Fruit fly (Drosophila melanogaster) whole organism, embryonic: ENCODE measurements around the gene Rrp47.

Experiments used
- Atf3 ChIP-seq: fragments of 200-800 bp; sonication (Bioruptor generic); optimal IDR thresholded peaks from 3 replicates; lab custom pipeline; 2016; ENCODE audit warnings: missing biosample characterization, missing genetic modification characterization
- Bteb2 ChIP-seq: fragments of 200-800 bp; sonication (Bioruptor generic); optimal IDR thresholded peaks from 2 replicates; lab custom pipeline; 2016; ENCODE audit warnings: missing biosample characterization, missing genetic modification characterization
- CG11093 ChIP-seq: fragments of 200-800 bp; sonication (Bioruptor generic); IDR thresholded peaks from 3 replicates; pipeline ENCODE4 v1.3.6; 2022; ENCODE audit warnings: missing biosample characterization, missing genetic modification characterization
- CG11398 ChIP-seq: fragments of 200-800 bp; sonication (Bioruptor generic); optimal IDR thresholded peaks from 2 replicates; lab custom pipeline; 2016; ENCODE audit warnings: missing biosample characterization, missing genetic modification characterization
- CG12659 ChIP-seq: fragments of 200-800 bp; sonication (Bioruptor generic); optimal IDR thresholded peaks from 3 replicates; lab custom pipeline; 2017; ENCODE audit warnings: mild to moderate bottlenecking, missing biosample characterization, missing genetic modification reagents, missing genetic modification characterization
- CG13287 ChIP-seq: fragments of 200-800 bp; sonication (Bioruptor generic); IDR thresholded peaks from 2 replicates; pipeline ENCODE4 v1.3.6; 2022; ENCODE audit warnings: missing biosample characterization, missing genetic modification characterization; ENCODE audit not compliant: partially characterized antibody
- CG14667 ChIP-seq: fragments of 200-800 bp; sonication (Bioruptor generic); IDR thresholded peaks from 2 replicates; pipeline ENCODE4 v1.3.6; 2022; ENCODE audit warnings: missing biosample characterization, missing genetic modification characterization
- CG15011 ChIP-seq: fragments of 200-800 bp; sonication (Bioruptor generic); optimal IDR thresholded peaks from 3 replicates; lab custom pipeline; 2018; ENCODE audit warnings: missing biosample characterization, mild to moderate bottlenecking, missing genetic modification characterization
- CG15601 ChIP-seq: fragments of 200-800 bp; sonication (Bioruptor generic); optimal IDR thresholded peaks from 3 replicates; lab custom pipeline; 2019; ENCODE audit warnings: missing biosample characterization, mild to moderate bottlenecking, missing genetic modification characterization, moderate library complexity
- CG15696 ChIP-seq: fragments of 200-800 bp; sonication (Bioruptor generic); optimal IDR thresholded peaks from 2 replicates; lab custom pipeline; 2019; ENCODE audit warnings: missing biosample characterization, mild to moderate bottlenecking, missing genetic modification characterization, moderate library complexity
- CG16813 ChIP-seq: fragments of 200-800 bp; sonication (Bioruptor generic); IDR thresholded peaks from 3 replicates; pipeline ENCODE4 v1.3.6; 2022; ENCODE audit warnings: missing biosample characterization, missing genetic modification characterization; ENCODE audit not compliant: partially characterized antibody
- CG1792 ChIP-seq: fragments of 200-800 bp; sonication (Bioruptor generic); optimal IDR thresholded peaks from 2 replicates; lab custom pipeline; 2016; ENCODE audit warnings: missing biosample characterization, missing genetic modification characterization
- CG2116 ChIP-seq: fragments of 200-800 bp; sonication (Bioruptor generic); optimal IDR thresholded peaks from 3 replicates; lab custom pipeline; 2018; ENCODE audit warnings: missing biosample characterization, mild to moderate bottlenecking, missing genetic modification characterization
- CG3163 ChIP-seq: fragments of 200-800 bp; sonication (Bioruptor generic); optimal IDR thresholded peaks from 3 replicates; lab custom pipeline; 2016; ENCODE audit warnings: missing biosample characterization, missing genetic modification characterization
- CG32772 ChIP-seq: fragments of 200-800 bp; sonication (Bioruptor generic); IDR thresholded peaks from 2 replicates; pipeline ENCODE4 v1.3.6; 2022; ENCODE audit warnings: missing biosample characterization, missing genetic modification characterization
- CG3281 ChIP-seq: fragments of 200-800 bp; sonication (Bioruptor generic); optimal IDR thresholded peaks from 3 replicates; lab custom pipeline; 2017; ENCODE audit warnings: missing biosample characterization, mild to moderate bottlenecking, missing genetic modification characterization
- CG4328 ChIP-seq: fragments of 200-800 bp; sonication (Bioruptor generic); optimal IDR thresholded peaks from 3 replicates; lab custom pipeline; 2017; ENCODE audit warnings: missing biosample characterization, missing genetic modification reagents, missing genetic modification characterization
- CG4617 ChIP-seq: fragments of 200-800 bp; sonication (Bioruptor generic); optimal IDR thresholded peaks from 3 replicates; lab custom pipeline; 2016; ENCODE audit warnings: missing biosample characterization, missing genetic modification characterization, borderline replicate concordance
- CG4854 ChIP-seq: fragments of 200-800 bp; sonication (Bioruptor generic); optimal IDR thresholded peaks from 2 replicates; lab custom pipeline; 2016; ENCODE audit warnings: missing biosample characterization, missing genetic modification characterization, inconsistent platforms
- CG5245 ChIP-seq: fragments of 200-800 bp; sonication (Bioruptor generic); optimal IDR thresholded peaks from 3 replicates; lab custom pipeline; 2016; ENCODE audit warnings: missing biosample characterization, missing genetic modification characterization
- CG6654 ChIP-seq: fragments of 200-800 bp; sonication (Bioruptor generic); optimal IDR thresholded peaks from 2 replicates; lab custom pipeline; 2017; ENCODE audit warnings: missing biosample characterization, mild to moderate bottlenecking, missing genetic modification characterization
- CG6791 ChIP-seq: fragments of 200-800 bp; sonication (Bioruptor generic); IDR thresholded peaks from 3 replicates; pipeline ENCODE4 v1.3.6; 2022; ENCODE audit warnings: missing biosample characterization, missing genetic modification characterization; ENCODE audit not compliant: partially characterized antibody
- CG8359 ChIP-seq: fragments of 200-800 bp; sonication (Bioruptor generic); optimal IDR thresholded peaks from 2 replicates; lab custom pipeline; 2017; ENCODE audit warnings: missing biosample characterization, mild to moderate bottlenecking, missing genetic modification characterization, borderline replicate concordance
- CG8478 ChIP-seq: fragments of >200 bp; optimal IDR thresholded peaks from 2 replicates; lab custom pipeline; 2018
- CHES-1-like ChIP-seq: fragments of 200-800 bp; sonication (Bioruptor generic); optimal IDR thresholded peaks from 2 replicates; lab custom pipeline; 2016; ENCODE audit warnings: missing biosample characterization, missing genetic modification characterization
- Dbx ChIP-seq: fragments of 200-800 bp; sonication (Bioruptor generic); IDR thresholded peaks from 3 replicates; pipeline ENCODE4 v1.3.6; 2022; ENCODE audit warnings: missing biosample characterization, missing genetic modification characterization
- E2f1 ChIP-seq: fragments of 200-800 bp; sonication (Bioruptor generic); IDR thresholded peaks from 2 replicates; pipeline ENCODE4 v1.3.6; 2022; ENCODE audit warnings: missing biosample characterization, missing genetic modification characterization
- Med ChIP-seq: fragments of 200-800 bp; sonication (Bioruptor generic); peaks from one replicate; lab custom pipeline; 2016; ENCODE audit warnings: missing biosample characterization, missing genetic modification characterization, mild to moderate bottlenecking, inconsistent platforms, moderate library complexity
- Nf-YB ChIP-seq: fragments of 200-800 bp; sonication (Bioruptor generic); optimal IDR thresholded peaks from 3 replicates; lab custom pipeline; 2019; ENCODE audit warnings: missing biosample characterization, mild to moderate bottlenecking, missing genetic modification characterization, moderate library complexity
- Scr ChIP-seq: fragments of 200-800 bp; sonication (Bioruptor generic); IDR thresholded peaks from 2 replicates; pipeline ENCODE4 v1.3.6; 2022; ENCODE audit warnings: missing biosample characterization, missing genetic modification characterization; ENCODE audit not compliant: partially characterized antibody
- Sin3A ChIP-seq: fragments of >200 bp; optimal IDR thresholded peaks from 2 replicates; lab custom pipeline; 2018
- Usf ChIP-seq: fragments of 200-800 bp; sonication (Bioruptor generic); optimal IDR thresholded peaks from 2 replicates; lab custom pipeline; 2017; ENCODE audit warnings: missing genotype, missing biosample characterization, missing genetic modification characterization
- ac ChIP-seq: fragments of 200-800 bp; sonication (Bioruptor generic); optimal IDR thresholded peaks from 3 replicates; lab custom pipeline; 2017; ENCODE audit warnings: missing biosample characterization, mild to moderate bottlenecking, missing genetic modification characterization
- corto ChIP-seq: fragments of 200-800 bp; sonication (Bioruptor generic); optimal IDR thresholded peaks from 2 replicates; lab custom pipeline; 2016; ENCODE audit warnings: missing biosample characterization, mild to moderate bottlenecking, missing genetic modification characterization, moderate library complexity
- crp ChIP-seq, 2 experiments: fragments of 200-800 bp; sonication (Bioruptor generic); optimal IDR thresholded peaks; 2 replicates in 1 of 2; 3 replicates in 1 of 2; lab custom pipeline; 2017; ENCODE audit warnings: missing biosample characterization in 2 of 2, missing genetic modification characterization in 2 of 2, mild to moderate bottlenecking in 1 of 2, moderate library complexity in 1 of 2
- disco-r ChIP-seq: fragments of 200-800 bp; sonication (Bioruptor generic); optimal IDR thresholded peaks from 2 replicates; lab custom pipeline; 2016; ENCODE audit warnings: missing biosample characterization, missing genetic modification characterization
- eve ChIP-seq, 2 experiments: fragments of >200 bp; optimal IDR thresholded peaks; 2 replicates each; lab custom pipeline; 2017; ENCODE audit warnings: missing biosample characterization in 2 of 2, missing genetic modification characterization in 2 of 2
- gem ChIP-seq: fragments of 200-800 bp; sonication (Bioruptor generic); optimal IDR thresholded peaks from 2 replicates; lab custom pipeline; 2019; ENCODE audit warnings: missing biosample characterization, mild to moderate bottlenecking, missing genetic modification characterization, moderate library complexity
- gsb ChIP-seq: fragments of 200-800 bp; sonication (Bioruptor generic); IDR thresholded peaks from 2 replicates; pipeline ENCODE4 v1.3.6; 2022; ENCODE audit warnings: missing biosample characterization, missing genetic modification characterization
- h ChIP-seq: fragments of >200 bp; optimal IDR thresholded peaks from 2 replicates; lab custom pipeline; 2017
- kah ChIP-seq: fragments of 200-800 bp; sonication (Bioruptor generic); optimal IDR thresholded peaks from 2 replicates; lab custom pipeline; 2018; ENCODE audit warnings: missing biosample characterization, mild to moderate bottlenecking, missing genetic modification characterization
- lilli ChIP-seq: fragments of 200-800 bp; sonication (Bioruptor generic); optimal IDR thresholded peaks from 3 replicates; lab custom pipeline; 2016; ENCODE audit warnings: missing biosample characterization, missing genetic modification characterization
- luna ChIP-seq: fragments of 200-800 bp; sonication (Bioruptor generic); optimal IDR thresholded peaks from 2 replicates; lab custom pipeline; 2016; ENCODE audit warnings: missing biosample characterization, missing genetic modification characterization
- peb ChIP-seq: fragments of 200-800 bp; sonication (Bioruptor generic); IDR thresholded peaks from 2 replicates; pipeline ENCODE4 v1.3.6; 2022; ENCODE audit warnings: missing biosample characterization, missing genetic modification characterization
- repo ChIP-seq: fragments of 200-800 bp; sonication (Bioruptor generic); optimal IDR thresholded peaks from 2 replicates; lab custom pipeline; 2016; ENCODE audit warnings: missing biosample characterization, missing genetic modification characterization
- slbo ChIP-seq: fragments of 200-800 bp; sonication (Bioruptor generic); IDR thresholded peaks from 2 replicates; pipeline ENCODE4 v1.3.6; 2022; ENCODE audit warnings: missing biosample characterization, missing genetic modification characterization
- slou ChIP-seq: fragments of 200-800 bp; sonication (Bioruptor generic); optimal IDR thresholded peaks from 3 replicates; lab custom pipeline; 2016; ENCODE audit warnings: missing biosample characterization, missing genetic modification characterization
- slp2 ChIP-seq: fragments of 200-800 bp; sonication (Bioruptor generic); optimal IDR thresholded peaks from 2 replicates; lab custom pipeline; 2016; ENCODE audit warnings: missing biosample characterization, missing genetic modification characterization
- sob ChIP-seq: fragments of 200-800 bp; sonication (Bioruptor generic); IDR thresholded peaks from 2 replicates; pipeline ENCODE4 v1.3.6; 2022; ENCODE audit warnings: missing biosample characterization, missing genetic modification characterization
- tio ChIP-seq: fragments of 200-800 bp; sonication (Bioruptor generic); optimal IDR thresholded peaks from 2 replicates; lab custom pipeline; 2017; ENCODE audit warnings: missing biosample characterization, missing genetic modification characterization, inconsistent platforms
- tup ChIP-seq: fragments of 200-800 bp; sonication (Bioruptor generic); optimal IDR thresholded peaks from 2 replicates; lab custom pipeline; 2016; ENCODE audit warnings: missing biosample characterization, mild to moderate bottlenecking, missing genetic modification characterization, moderate library complexity
- vvl ChIP-seq: fragments of 200-800 bp; sonication (Bioruptor generic); IDR thresholded peaks from 2 replicates; pipeline ENCODE4 v1.3.6; 2022; ENCODE audit warnings: missing biosample characterization, missing genetic modification characterization

Gene Rrp47

DNA sequence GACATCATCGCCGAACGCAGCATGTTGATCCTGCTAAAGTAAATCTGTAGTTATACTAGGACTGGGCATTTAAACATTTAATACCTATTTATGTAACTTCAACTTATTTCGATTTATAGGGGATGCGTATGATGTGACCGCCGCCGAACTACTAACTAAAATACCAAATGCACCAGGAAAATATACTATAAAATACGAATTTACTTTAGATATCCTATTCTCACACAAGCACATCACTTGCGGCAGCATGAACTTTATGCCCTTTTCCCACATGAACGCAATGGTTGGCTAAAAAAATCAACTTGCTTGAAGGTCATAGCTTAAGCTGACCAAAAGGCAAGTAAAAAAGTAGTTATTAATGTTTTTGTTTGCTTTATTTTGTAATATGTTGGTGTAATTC lies 42.0 kb downstream of the Rrp47 start, which contains the start of gene ND-20 (continued):
- peak; percentile 88 for TF ChIP-seq Med
- no peak for TF ChIP-seq kah
- no peak for TF ChIP-seq CG3281
- no peak for TF ChIP-seq Nf-YB (GFP tag; lab: Kevin White, UChicago)
- peak; percentile 47 for TF ChIP-seq lilli (GFP tag; lab: Kevin White, UChicago)
- TF ChIP-seq CG15696 (tag; lab: Kevin White, UChicago): no peak
- TF ChIP-seq luna: no peak
- no peak for TF ChIP-seq tup (GFP tag; lab: Kevin White, UChicago)
- peak in 1 of 2 experiments; percentile 13 for TF ChIP-seq crp (GFP tag; optimal IDR thresholded peaks at IDR 0.05; lab: Kevin White, UChicago)
- peak; percentile 43 for TF ChIP-seq CHES-1-like
- no peak for TF ChIP-seq CG8359
- no peak for TF ChIP-seq slou
- TF ChIP-seq CG32772 (GFP tag; lab: Robert Waterston, UW): no peak
- TF ChIP-seq Atf3 (GFP tag; lab: Kevin White, UChicago): no peak
- TF ChIP-seq CG16813 (GFP tag; lab: Robert Waterston, UW): no peak
- TF ChIP-seq CG11093 (GFP tag; lab: Robert Waterston, UW): no peak
- no peak for TF ChIP-seq Usf (GFP tag; lab: Kevin White, UChicago)
- peak; percentile 75 for TF ChIP-seq CG4617 (GFP tag; lab: Kevin White, UChicago)
- no peak for TF ChIP-seq slbo
- TF ChIP-seq CG14667 (GFP tag; lab: Robert Waterston, UW): no peak
- TF ChIP-seq CG2116 (GFP tag; lab: Kevin White, UChicago): peak; percentile 11
- 0 out of 2 replicates have a peak, but pooled peaks have one; percentile 23 for TF ChIP-seq sob
- no peak for TF ChIP-seq CG15601
- no peak for TF ChIP-seq Dbx (GFP tag; lab: Robert Waterston, UW)
- TF ChIP-seq gem (tag; lab: Kevin White, UChicago): no peak
- no peak for TF ChIP-seq disco-r (GFP tag; lab: Kevin White, UChicago)
- 0 out of 2 replicates have a peak, but pooled peaks have one; percentile 17 for TF ChIP-seq Scr
- no peak for TF ChIP-seq CG15011 (GFP tag; lab: Kevin White, UChicago)
- no peak for TF ChIP-seq CG3163
- TF ChIP-seq CG8478 (lab: Kevin White, UChicago): no peak
- TF ChIP-seq CG6654: no peak
- no peak for TF ChIP-seq CG11398
- TF ChIP-seq CG6791: no peak
- TF ChIP-seq ac (GFP tag; lab: Kevin White, UChicago): no peak
- peak; percentile 65 for TF ChIP-seq CG12659 (GFP tag; lab: Kevin White, UChicago)
- TF ChIP-seq CG4328 (GFP tag; lab: Kevin White, UChicago): no peak
- TF ChIP-seq gsb (GFP tag; lab: Robert Waterston, UW): no peak
- no peak for TF ChIP-seq E2f1 (GFP tag; lab: Robert Waterston, UW)
- no peak for TF ChIP-seq tio (GFP tag; lab: Kevin White, UChicago)
- TF ChIP-seq peb (GFP tag; lab: Robert Waterston, UW): no peak
- TF ChIP-seq CG5245 (GFP tag; lab: Kevin White, UChicago): no peak
- TF ChIP-seq Sin3A (lab: Kevin White, UChicago): peak; percentile 23
- no peak for TF ChIP-seq CG1792 (GFP tag; lab: Kevin White, UChicago)
- TF ChIP-seq repo: no peak
- TF ChIP-seq vvl (GFP tag; lab: Robert Waterston, UW): peak; percentile 52
- TF ChIP-seq CG4854 (GFP tag; lab: Kevin White, UChicago): no peak
- TF ChIP-seq CG13287 (GFP tag; lab: Robert Waterston, UW): peak; percentile 13; the same call in 1 of the 2 replicates
- TF ChIP-seq Bteb2 (GFP tag; lab: Kevin White, UChicago): peak; percentile 9
- TF ChIP-seq corto: no peak
- TF ChIP-seq eve (GFP tag; optimal IDR thresholded peaks at IDR 0.05; lab: Kevin White, UChicago): no peak
- no peak for TF ChIP-seq h
- no peak for TF ChIP-seq slp2 (GFP tag; lab: Kevin White, UChicago)
